Fruit fly (Drosophila melanogaster) whole organism: ENCODE data around the gene Kah.

Experiments
- EcR ChIP-seq, 2 experiments: fragments of >200 bp; optimal IDR thresholded peaks; 2 replicates each; lab custom pipeline; 2017; ENCODE audit warnings: missing biosample characterization in 2 of 2, missing genetic modification characterization in 2 of 2, missing genetic modification reagents in 2 of 2
- pan ChIP-seq: fragments of >200 bp; optimal IDR thresholded peaks from 2 replicates; lab custom pipeline; 2017
- psq ChIP-seq: fragments of >200 bp; optimal IDR thresholded peaks from 2 replicates; lab custom pipeline; 2017

DNA sequence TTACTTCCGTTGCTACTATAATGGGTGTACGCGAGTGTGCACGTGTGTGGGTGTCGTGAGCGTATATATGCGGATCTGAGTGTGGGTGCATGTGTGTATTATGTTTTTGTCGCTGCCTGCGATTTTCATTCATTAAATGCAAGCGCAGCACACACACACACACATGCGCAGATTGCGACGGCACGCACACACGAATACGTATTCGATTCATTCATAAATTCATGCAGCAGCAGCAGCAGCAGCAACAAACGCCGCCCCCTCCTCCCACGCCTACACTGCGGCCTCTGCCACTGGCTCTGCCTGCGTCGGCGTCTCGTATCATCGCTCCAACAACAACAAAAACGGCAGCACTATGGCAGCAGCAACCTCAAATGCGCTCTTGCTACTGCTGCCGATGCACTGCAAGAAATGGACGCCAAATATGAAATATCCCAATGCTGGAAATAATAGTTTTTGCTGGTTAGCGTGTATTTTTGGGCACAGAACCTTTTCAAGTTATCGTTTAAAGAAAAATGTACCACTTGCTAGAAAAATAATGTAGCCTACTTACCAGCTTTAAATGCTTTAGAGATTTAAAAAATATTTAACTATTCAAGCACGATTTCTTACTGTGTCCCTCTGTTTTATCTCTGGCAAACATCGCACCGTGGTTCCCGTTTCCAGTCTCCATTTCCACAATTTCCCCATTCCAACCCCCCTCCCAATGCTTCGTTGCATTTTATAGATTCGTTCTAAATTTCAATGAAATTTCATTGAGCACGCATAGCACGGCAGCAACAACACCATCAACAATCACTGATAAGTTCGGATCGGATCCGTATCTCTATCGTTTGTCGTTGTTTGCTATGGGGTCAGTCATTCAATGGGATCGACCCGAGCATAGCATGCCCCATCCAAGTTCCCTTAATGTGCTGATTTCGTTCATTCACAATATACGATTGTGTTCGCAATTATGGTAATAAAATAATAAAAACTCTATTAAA, 44.5 kb upstream of the Kah start:
- TF ChIP-seq EcR (GFP tag; optimal IDR thresholded peaks at IDR 0.05; lab: Kevin White, UChicago) (no peak), psq (no peak), pan (no peak)
